Worm (Caenorhabditis elegans): Measurements from ENCODE around the gene C33C12.7.

The C33C12.7 gene

DNA sequence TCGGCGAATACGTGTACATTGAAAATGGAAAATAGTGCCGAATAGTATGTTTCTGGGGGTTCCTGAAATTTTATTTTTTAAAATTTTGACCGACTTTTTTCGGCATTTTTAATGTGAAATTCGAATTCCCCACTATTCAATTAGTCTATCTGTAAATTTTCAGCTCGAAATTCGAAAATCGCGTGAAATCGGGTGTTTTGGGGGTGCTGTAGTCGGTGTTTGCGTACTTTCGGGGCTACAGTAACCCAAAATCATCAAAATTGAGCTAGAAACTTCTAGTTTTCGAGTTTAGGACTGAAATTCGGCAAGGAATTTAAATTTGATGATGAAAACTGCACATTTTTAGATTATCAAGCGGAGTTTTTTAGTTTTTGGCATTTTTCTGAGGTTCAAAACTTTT, 26.9 kb upstream of the C33C12.7 start:
- TF ChIP-seq ztf-3 (GFP tag; optimal IDR thresholded peaks at IDR 0.05): no peak
- TF ChIP-seq cebp-1 (GFP tag; IDR thresholded peaks at IDR 0.05): no peak
- no peak for TF ChIP-seq cebp-1 (tag; optimal IDR thresholded peaks at IDR 0.05)
- TF ChIP-seq ceh-40 (GFP tag; IDR thresholded peaks at IDR 0.05): no peak
- no peak for TF ChIP-seq madf-10 (tag; optimal IDR thresholded peaks at IDR 0.05)
- no peak for TF ChIP-seq somi-1 (GFP tag; optimal IDR thresholded peaks at IDR 0.05)
- no peak for TF ChIP-seq F33H1.4 (GFP tag; IDR thresholded peaks at IDR 0.05)
- no peak for TF ChIP-seq K12H6.12 (tag; optimal IDR thresholded peaks at IDR 0.05)
- no peak for TF ChIP-seq die-1 (tag; optimal IDR thresholded peaks at IDR 0.05)
- no peak for TF ChIP-seq fkh-3 (tag; optimal IDR thresholded peaks at IDR 0.05)
- no peak for TF ChIP-seq ztf-26 (tag; optimal IDR thresholded peaks at IDR 0.05)
- TF ChIP-seq rec-8 (tag; optimal IDR thresholded peaks at IDR 0.05): no peak
- no peak for TF ChIP-seq ztf-25 (GFP tag; IDR thresholded peaks at IDR 0.05)
- no peak for TF ChIP-seq pbrm-1 (GFP tag; IDR thresholded peaks at IDR 0.05)
- no peak for TF ChIP-seq dpff-1 (tag; optimal IDR thresholded peaks at IDR 0.05)
- TF ChIP-seq mcd-1 (GFP tag; IDR thresholded peaks at IDR 0.05): no peak
- no peak for TF ChIP-seq madf-3 (GFP tag; IDR thresholded peaks at IDR 0.05)
- TF ChIP-seq B0035.1 (tag; optimal IDR thresholded peaks at IDR 0.05): no peak
- TF ChIP-seq nhr-120 (GFP tag; IDR thresholded peaks at IDR 0.05): no peak

DNA sequence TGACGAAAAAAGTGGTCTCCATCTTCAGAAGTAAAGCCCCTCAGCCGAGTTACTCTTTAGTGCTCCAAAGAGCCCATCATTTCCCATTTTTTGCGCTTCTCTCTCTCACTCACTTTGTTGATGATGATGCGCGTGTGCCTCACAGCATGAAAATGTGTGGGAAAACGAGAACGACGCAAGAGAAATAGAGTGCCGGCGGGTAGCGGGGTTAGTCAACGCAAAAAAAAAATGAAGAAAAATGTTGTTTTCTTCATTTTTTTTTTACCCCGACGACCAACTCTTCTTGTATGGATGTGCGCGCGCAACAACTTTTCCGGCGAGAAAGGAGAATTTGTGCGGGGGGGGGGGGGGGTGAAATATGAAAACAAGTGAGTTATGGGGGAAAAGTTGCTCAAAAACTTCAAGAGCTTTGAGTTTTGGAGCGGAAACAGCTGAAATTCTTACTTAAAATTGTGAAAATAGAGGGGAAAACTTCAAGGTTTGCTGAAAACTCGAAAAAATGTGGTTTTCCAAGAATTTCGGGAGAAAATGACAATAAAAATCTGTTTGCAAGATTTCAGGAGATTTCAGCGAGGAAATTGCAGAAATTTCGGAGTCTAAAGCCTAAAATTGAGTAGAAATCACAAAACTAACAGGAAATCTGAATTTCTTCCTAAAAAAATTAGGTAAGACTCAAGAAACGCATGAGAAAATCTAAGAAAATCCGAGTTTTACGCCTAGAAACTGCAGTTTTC, 22.5 kb upstream of the C33C12.7 start, which contains the start of gene C33C12.1:
TSS of gene C33C12.1 (plus strand) at position 684 of the 734 bp plus-strand sequence.
- TF ChIP-seq cebp-1 (GFP tag; IDR thresholded peaks at IDR 0.05) (no peak), cebp-1 (tag; optimal IDR thresholded peaks at IDR 0.05) (peak; percentile 3), hsf-1 (GFP tag; IDR thresholded peaks at IDR 0.05) (no peak)

DNA sequence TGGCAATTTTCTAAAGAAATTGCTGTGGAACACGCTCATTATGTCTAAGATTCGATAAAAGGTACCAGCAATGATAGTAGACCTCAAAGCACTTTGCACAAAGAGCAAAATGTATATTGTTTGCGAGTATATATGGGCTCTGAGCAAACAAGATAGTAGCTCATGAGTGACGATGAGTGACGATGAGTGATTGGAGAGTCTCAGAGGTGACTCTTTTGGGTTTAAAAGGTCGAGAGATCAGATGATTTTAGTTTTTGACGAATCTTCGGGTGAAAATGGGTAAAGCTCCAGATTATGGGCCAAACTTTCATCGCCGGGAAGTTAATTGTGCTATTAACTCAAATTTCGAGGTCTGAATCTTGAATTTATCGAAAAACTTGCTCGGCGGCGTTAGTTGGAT, 21.5 kb upstream of the C33C12.7 start:
- TF ChIP-seq F57C9.4 (tag; optimal IDR thresholded peaks at IDR 0.05) (no peak), sptf-2 (GFP tag; optimal IDR thresholded peaks at IDR 0.05) (no peak), ceh-58 (GFP tag; IDR thresholded peaks at IDR 0.05) (no peak), attf-5 (GFP tag; optimal IDR thresholded peaks at IDR 0.05) (no peak), ztf-26 (tag; optimal IDR thresholded peaks at IDR 0.05) (no peak), gei-17 (GFP tag; optimal IDR thresholded peaks at IDR 0.05) (no peak), attf-3 (GFP tag; conservative IDR thresholded peaks at IDR 0.05) (no peak), B0035.1 (tag; optimal IDR thresholded peaks at IDR 0.05) (no peak), snpc-1.3 (tag; optimal IDR thresholded peaks at IDR 0.05; ENCODE audit: insufficient read depth) (no peak), F52B5.7 (tag; optimal IDR thresholded peaks at IDR 0.05) (no peak), lag-1 (GFP tag; IDR thresholded peaks at IDR 0.05) (no peak), dox-1 (GFP tag; IDR thresholded peaks at IDR 0.05) (no peak), hsf-1 (GFP tag; IDR thresholded peaks at IDR 0.05) (no peak), T26A5.8 (tag; optimal IDR thresholded peaks at IDR 0.05) (no peak), D2030.7 (GFP tag; IDR thresholded peaks at IDR 0.05) (no peak), madf-8 (GFP tag; conservative IDR thresholded peaks at IDR 0.05) (no peak), chd-7 (tag; optimal IDR thresholded peaks at IDR 0.05) (no peak), madf-3 (GFP tag; IDR thresholded peaks at IDR 0.05) (no peak), ztf-6 (GFP tag; IDR thresholded peaks at IDR 0.05) (no peak), nhr-80 (tag; optimal IDR thresholded peaks at IDR 0.05) (no peak)
